Fruit fly (Drosophila melanogaster) Kc167 (cell line): Measurements from ENCODE around the gene lab.

ENCODE experiments used
- Sin3A ChIP-seq: fragments of >200 bp; optimal IDR thresholded peaks from 2 replicates; lab custom pipeline; 2018; ENCODE audit warnings: missing external identifiers
- psq ChIP-seq: fragments of >200 bp; optimal IDR thresholded peaks from 2 replicates; lab custom pipeline; 2017; ENCODE audit warnings: missing external identifiers

- TF ChIP-seq Sin3A (lab: Kevin White, UChicago), result no peak
- no peak for TF ChIP-seq psq (lab: Kevin White, UChicago)
Measured at dm6 chr3R:6657278-6658246, 20.8 kb downstream of the lab start, which contains the start of the genes CG1307 and twr.
